Worm (Caenorhabditis elegans): ENCODE data around the gene ntc-1.

ntc-1 gene

DNA sequence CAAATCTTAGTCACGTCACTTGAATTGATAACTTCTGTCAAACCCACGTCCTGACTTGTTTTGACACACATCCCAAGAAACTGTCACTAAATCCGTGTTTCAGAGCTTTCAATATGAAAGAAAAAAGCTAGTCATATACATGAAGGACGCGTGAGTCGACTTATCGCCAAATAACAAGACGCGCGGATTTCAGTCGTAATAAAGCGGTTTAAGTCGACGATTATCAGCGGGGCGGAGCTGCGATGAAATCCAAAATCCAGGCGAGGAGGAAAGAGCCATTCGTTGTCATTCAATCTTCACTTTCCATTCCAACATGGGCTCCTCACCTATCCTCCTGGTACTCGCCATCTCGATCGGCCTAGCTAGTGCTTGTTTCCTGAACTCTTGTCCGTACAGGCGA is at the start of gene ntc-1:
TSS of gene ntc-1 (plus strand) at position 301 of the 400 bp plus-strand sequence.
- no peak for TF ChIP-seq pha-4 (tag; optimal IDR thresholded peaks at IDR 0.05)
- TF ChIP-seq mls-2 (tag; optimal IDR thresholded peaks at IDR 0.05): no peak
- TF ChIP-seq bed-3 (GFP tag; optimal IDR thresholded peaks at IDR 0.05): no peak
- no peak for TF ChIP-seq ceh-39 (tag; optimal IDR thresholded peaks at IDR 0.05)
- no peak for TF ChIP-seq tbx-8 (GFP tag; optimal IDR thresholded peaks at IDR 0.05)
- no peak for TF ChIP-seq nhr-2 (tag; optimal IDR thresholded peaks at IDR 0.05)
- no peak for TF ChIP-seq ztf-11 (tag; optimal IDR thresholded peaks at IDR 0.05)
- TF ChIP-seq nhr-12 (tag; optimal IDR thresholded peaks at IDR 0.05): no peak

DNA sequence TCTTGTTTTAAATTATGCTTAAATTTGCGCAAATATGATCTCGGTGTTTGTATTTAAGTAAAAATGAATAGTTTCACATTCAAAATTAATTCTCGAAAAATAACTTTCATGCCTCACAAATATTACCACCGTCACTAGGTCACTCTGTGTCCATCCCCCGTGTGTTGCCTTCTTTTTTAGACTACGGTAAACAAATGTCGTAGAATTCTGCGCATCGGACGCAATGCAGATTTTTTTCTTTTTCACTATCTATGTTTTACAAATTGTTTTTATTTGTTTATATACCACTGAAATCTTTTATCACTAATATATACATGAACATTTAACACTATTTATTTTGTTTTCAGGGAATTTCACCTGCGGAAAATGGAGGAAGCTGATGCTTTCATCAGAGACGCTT is 47.6 kb upstream of the ntc-1 start, which contains the start of gene R08E3.3:
TSS of gene R08E3.3 (plus strand) at position 342 of the 400 bp plus-strand sequence.
- TF ChIP-seq blmp-1 (tag; optimal IDR thresholded peaks at IDR 0.05) (no peak), mab-5 (tag; optimal IDR thresholded peaks at IDR 0.05) (no peak), lsy-2 (tag; optimal IDR thresholded peaks at IDR 0.05) (peak; percentile 95), bed-3 (GFP tag; optimal IDR thresholded peaks at IDR 0.05) (no peak), ces-1 (GFP tag; optimal IDR thresholded peaks at IDR 0.05) (peak; percentile 15), nhr-12 (tag; optimal IDR thresholded peaks at IDR 0.05) (no peak)

DNA sequence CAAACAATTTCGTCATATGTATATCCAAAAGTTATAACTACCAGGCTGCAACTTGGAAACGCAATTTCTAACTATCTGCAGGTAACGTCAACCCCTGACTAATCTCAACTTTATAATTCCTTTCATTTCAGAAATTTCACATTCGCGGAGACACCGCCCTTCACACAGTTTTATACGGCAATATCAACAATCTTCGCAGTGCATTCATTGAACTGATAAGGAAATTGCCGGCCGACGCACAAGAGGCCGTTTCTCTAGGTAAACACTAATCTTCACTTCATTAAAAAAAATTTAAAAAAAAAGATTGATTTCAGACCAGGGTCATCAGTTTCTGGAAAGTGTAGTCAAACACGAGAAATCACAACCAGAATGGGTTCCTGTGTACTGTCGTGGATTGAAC is 47.0 kb upstream of the ntc-1 start:
- TF ChIP-seq lsy-2 (tag; optimal IDR thresholded peaks at IDR 0.05) (no peak), nhr-237 (tag; optimal IDR thresholded peaks at IDR 0.05) (no peak), lin-32 (GFP tag; optimal IDR thresholded peaks at IDR 0.05) (no peak), elt-1 (tag; optimal IDR thresholded peaks at IDR 0.05; ENCODE audit: borderline replicate concordance, insufficient read depth) (no peak), unc-39 (tag; optimal IDR thresholded peaks at IDR 0.05) (no peak), nhr-2 (tag; optimal IDR thresholded peaks at IDR 0.05) (no peak), nhr-12 (tag; optimal IDR thresholded peaks at IDR 0.05) (no peak), unc-120 (tag; optimal IDR thresholded peaks at IDR 0.05; ENCODE audit: poor library complexity, severe bottlenecking) (no peak)

DNA sequence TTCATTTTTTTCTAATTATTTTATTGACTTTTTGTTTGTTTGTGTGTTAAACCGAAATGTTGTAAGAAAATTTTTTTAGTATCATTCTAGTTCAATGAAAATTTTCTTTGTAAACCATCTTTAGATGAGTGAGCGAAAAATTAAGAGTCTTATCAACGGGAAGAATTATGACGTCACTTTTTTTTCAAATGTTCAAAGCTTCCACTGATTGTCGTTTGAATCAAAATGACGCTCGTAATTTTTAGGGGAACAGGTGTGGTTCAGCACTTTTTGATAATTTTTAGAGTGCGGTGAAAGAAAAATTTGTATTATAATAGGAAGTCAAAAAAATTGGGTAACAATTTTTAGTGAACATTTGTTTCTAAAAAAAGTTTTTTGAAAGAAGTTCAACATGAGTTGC is 44.3 kb upstream of the ntc-1 start:
- TF ChIP-seq zip-8 (tag; optimal IDR thresholded peaks at IDR 0.05) (peak; percentile 22), flh-1 (GFP tag; optimal IDR thresholded peaks at IDR 0.05) (no peak)

DNA sequence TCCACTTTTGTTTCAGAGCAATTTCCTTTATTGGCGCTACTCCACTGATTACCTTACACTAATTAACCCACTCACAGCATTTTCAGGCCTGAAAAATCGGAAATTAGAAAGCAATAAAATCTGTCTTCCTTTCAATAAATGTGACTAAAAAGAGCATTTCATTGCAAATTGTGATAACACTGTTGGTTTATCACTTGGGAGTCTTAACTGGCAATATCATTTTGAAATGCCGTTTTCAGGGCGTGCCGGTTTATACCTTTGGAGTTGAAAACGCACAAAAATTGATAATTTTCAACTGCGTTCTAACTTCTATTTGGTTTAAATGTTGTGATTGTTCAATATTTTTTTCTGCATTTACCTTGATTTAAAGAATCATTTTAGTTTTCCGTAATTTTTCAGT is 43.6 kb upstream of the ntc-1 start, which contains the start of gene R08E3.1:
TSS of gene R08E3.1 (plus strand) at position 386 of the 400 bp plus-strand sequence.
- TF ChIP-seq ham-2 (GFP tag; optimal IDR thresholded peaks at IDR 0.05): no peak
- TF ChIP-seq nhr-12 (tag; optimal IDR thresholded peaks at IDR 0.05): no peak
- TF ChIP-seq ceh-83 (GFP tag; optimal IDR thresholded peaks at IDR 0.05): no peak
- no peak for TF ChIP-seq nhr-76 (tag; optimal IDR thresholded peaks at IDR 0.05)
- no peak for TF ChIP-seq bed-3 (GFP tag; optimal IDR thresholded peaks at IDR 0.05)
- TF ChIP-seq mep-1 (tag; optimal IDR thresholded peaks at IDR 0.05): no peak
- TF ChIP-seq M03D4.4 (tag; optimal IDR thresholded peaks at IDR 0.05): no peak
- no peak for TF ChIP-seq hlh-1 (tag; optimal IDR thresholded peaks at IDR 0.05)
- no peak for TF ChIP-seq mls-2 (tag; optimal IDR thresholded peaks at IDR 0.05)
- no peak for TF ChIP-seq ces-1 (GFP tag; optimal IDR thresholded peaks at IDR 0.05)
- no peak for TF ChIP-seq pha-4 (tag; optimal IDR thresholded peaks at IDR 0.05)
- TF ChIP-seq lin-32 (GFP tag; optimal IDR thresholded peaks at IDR 0.05): no peak
- TF ChIP-seq lsy-2 (tag; optimal IDR thresholded peaks at IDR 0.05): no peak
- TF ChIP-seq blmp-1 (tag; optimal IDR thresholded peaks at IDR 0.05): no peak

DNA sequence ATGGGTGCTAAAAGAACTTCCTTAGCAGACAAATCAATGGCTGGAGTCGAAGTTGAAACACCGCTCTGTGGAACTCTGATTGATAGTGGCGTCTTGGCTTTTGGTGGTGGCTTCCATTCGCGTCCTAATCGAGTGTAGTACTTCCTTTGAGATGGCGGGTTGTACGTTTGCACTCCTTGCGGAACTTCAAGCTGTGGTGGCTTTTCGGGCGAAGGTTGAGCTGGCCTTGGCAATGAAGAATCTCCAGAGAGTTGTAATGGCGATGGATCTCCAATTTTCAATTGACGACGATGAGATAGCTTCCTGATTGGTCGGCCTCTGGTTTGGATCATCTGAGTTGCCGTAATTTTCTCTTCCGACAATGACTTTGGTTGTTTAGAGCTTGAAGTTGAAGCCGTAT is 25.2 kb upstream of the ntc-1 start:
- TF ChIP-seq nhr-28 (tag; optimal IDR thresholded peaks at IDR 0.05) (no peak), nhr-237 (tag; optimal IDR thresholded peaks at IDR 0.05) (no peak), pha-4 (tag; optimal IDR thresholded peaks at IDR 0.05) (no peak), elt-3 (tag; optimal IDR thresholded peaks at IDR 0.05) (no peak), elt-1 (tag; optimal IDR thresholded peaks at IDR 0.05; ENCODE audit: borderline replicate concordance, insufficient read depth) (no peak), flh-1 (GFP tag; optimal IDR thresholded peaks at IDR 0.05) (no peak), drap-1 (GFP tag; optimal IDR thresholded peaks at IDR 0.05) (no peak), cnd-1 (tag; optimal IDR thresholded peaks at IDR 0.05) (no peak), ceh-39 (tag; optimal IDR thresholded peaks at IDR 0.05) (no peak), unc-62 (GFP tag; optimal IDR thresholded peaks at IDR 0.05) (no peak)

All from whole organism, mixed stage, embryonic.